Fruit fly (Drosophila melanogaster) whole organism, prepupa: Measurements from ENCODE around the gene ppk8.

Experiments
- CG16779 ChIP-seq: fragments of 200-800 bp; sonication (Bioruptor generic); optimal IDR thresholded peaks from 3 replicates; lab custom pipeline; 2017; ENCODE audit warnings: missing biosample characterization, mild to moderate bottlenecking, missing genetic modification characterization
- CG8632 ChIP-seq: fragments of 200-800 bp; sonication (Bioruptor generic); optimal IDR thresholded peaks from 3 replicates; lab custom pipeline; 2016; ENCODE audit warnings: missing biosample characterization, missing genetic modification characterization
- CG9139 ChIP-seq: fragments of 200-800 bp; sonication (Bioruptor generic); optimal IDR thresholded peaks from 3 replicates; lab custom pipeline; 2017; ENCODE audit warnings: missing biosample characterization, mild to moderate bottlenecking, missing genetic modification characterization
- Eip75B ChIP-seq: fragments of 200-800 bp; sonication (Bioruptor generic); optimal IDR thresholded peaks from 3 replicates; lab custom pipeline; 2016; ENCODE audit warnings: missing biosample characterization, missing genetic modification characterization
- Gug ChIP-seq: fragments of 200-800 bp; sonication (Bioruptor generic); IDR thresholded peaks from 2 replicates; pipeline ENCODE4 v1.3.6; 2022; ENCODE audit warnings: missing biosample characterization, missing genetic modification characterization
- Hr4 ChIP-seq: fragments of 200-800 bp; sonication (Bioruptor generic); optimal IDR thresholded peaks from 3 replicates; lab custom pipeline; 2016; ENCODE audit warnings: missing biosample characterization, missing genetic modification characterization
- OdsH ChIP-seq: fragments of 200-800 bp; sonication (Bioruptor generic); optimal IDR thresholded peaks from 3 replicates; lab custom pipeline; 2016; ENCODE audit warnings: missing biosample characterization, missing genetic modification characterization
- eg ChIP-seq: fragments of 200-800 bp; sonication (Bioruptor generic); IDR thresholded peaks from 3 replicates; pipeline ENCODE4 v1.3.6; 2022; ENCODE audit warnings: missing biosample characterization, missing genetic modification characterization
- fkh ChIP-seq: fragments of 200-800 bp; sonication (Bioruptor generic); optimal IDR thresholded peaks from 3 replicates; lab custom pipeline; 2017; ENCODE audit warnings: missing biosample characterization, mild to moderate bottlenecking, missing genetic modification characterization, moderate library complexity

dm6 chrX:3574306-3574705 lies 16.7 kb downstream of the ppk8 start, which contains the start of gene AstA-R1:
- TF ChIP-seq OdsH (GFP tag; lab: Kevin White, UChicago) (no peak), fkh (GFP tag; lab: Kevin White, UChicago) (no peak), eg (GFP tag; lab: Robert Waterston, UW) (no peak), CG16779 (tag; lab: Kevin White, UChicago) (no peak), Gug (GFP tag; lab: Robert Waterston, UW) (no peak), CG8632 (GFP tag; lab: Kevin White, UChicago) (no peak), Eip75B (GFP tag; lab: Kevin White, UChicago) (no peak), Hr4 (no peak), CG9139 (no peak)
